Worm (Caenorhabditis elegans) whole organism, L4 larva: Measurements from ENCODE around the gene srx-59.

Experiments
- D1046.2 ChIP-seq: fragments of 200-800 bp; sonication (Bioruptor generic); IDR thresholded peaks from 2 replicates; pipeline ENCODE4 v1.3.6; 2022; ENCODE audit warnings: missing genetic modification characterization, missing compliant biosample characterization
- F37D6.2 ChIP-seq: sonication (generic microtip); optimal IDR thresholded peaks from 2 replicates; lab custom pipeline; 2016; ENCODE audit warnings: mild to moderate bottlenecking, missing genetic modification characterization, missing compliant biosample characterization
- T20F7.1 ChIP-seq: fragments of 200-800 bp; sonication (Bioruptor generic); optimal IDR thresholded peaks from 2 replicates; lab custom pipeline; 2018; ENCODE audit warnings: mild to moderate bottlenecking, missing genetic modification characterization, missing compliant biosample characterization
- Y48G9A.11 ChIP-seq: fragments of 200-800 bp; sonication (Bioruptor generic); IDR thresholded peaks from 2 replicates; pipeline ENCODE4 v1.3.6; 2022; ENCODE audit warnings: missing genetic modification reagents, missing genetic modification characterization, missing compliant biosample characterization
- Y5F2A.4 ChIP-seq: fragments of 200-800 bp; sonication (Bioruptor generic); optimal IDR thresholded peaks from 2 replicates; lab custom pipeline; 2018; ENCODE audit warnings: mild to moderate bottlenecking, missing genetic modification characterization, missing compliant biosample characterization
- ama-1 ChIP-seq: fragments of 150-350 bp; optimal IDR thresholded peaks from 2 replicates; lab custom pipeline; 2014; ENCODE audit warnings: inconsistent platforms, mixed read lengths
- attf-4 ChIP-seq: sonication (generic microtip); optimal IDR thresholded peaks from 3 replicates; lab custom pipeline; 2017; ENCODE audit warnings: missing biosample characterization, missing genetic modification characterization
- ceh-82 ChIP-seq: sonication (generic microtip); optimal IDR thresholded peaks from 2 replicates; lab custom pipeline; 2017; ENCODE audit warnings: missing biosample characterization, missing genetic modification characterization
- ces-1 ChIP-seq: fragments of 150-350 bp; sonication (generic microtip); optimal IDR thresholded peaks from 4 replicates; lab custom pipeline; 2014; ENCODE audit warnings: missing biosample characterization, missing genetic modification reagents, missing genetic modification characterization
- cey-2 ChIP-seq: sonication (generic microtip); optimal IDR thresholded peaks from 3 replicates; lab custom pipeline; 2017; ENCODE audit warnings: missing genetic modification characterization, mild to moderate bottlenecking, missing compliant biosample characterization, antibody characterized with exemption, borderline replicate concordance; ENCODE audit not compliant: insufficient read depth
- daf-12 ChIP-seq: fragments of 150-350 bp; optimal IDR thresholded peaks from 2 replicates; lab custom pipeline; 2014; ENCODE audit warnings: missing biosample characterization, missing genetic modification reagents, missing genetic modification characterization
- daf-16 ChIP-seq, 3 experiments: sonication (generic microtip); optimal IDR thresholded peaks; 2 replicates each; lab custom pipeline; 2016 to 2017; ENCODE audit warnings: missing genetic modification characterization in 3 of 3, missing genetic modification reagents in 3 of 3, mild to moderate bottlenecking in 2 of 3, missing compliant biosample characterization in 2 of 3, missing biosample characterization in 1 of 3, moderate library complexity in 1 of 3
- daf-19 ChIP-seq: fragments of 200-800 bp; sonication (Bioruptor generic); conservative IDR thresholded peaks from 2 replicates; pipeline ENCODE4 v1.3.6; 2022; ENCODE audit warnings: missing genetic modification characterization, missing compliant biosample characterization
- dmd-6 ChIP-seq: fragments of 200-800 bp; sonication (Bioruptor generic); IDR thresholded peaks from 2 replicates; pipeline ENCODE4 v1.3.6; 2022; ENCODE audit warnings: missing genetic modification reagents, missing genetic modification characterization, missing compliant biosample characterization
- dmd-8 ChIP-seq: fragments of 200-800 bp; sonication (Bioruptor generic); IDR thresholded peaks from 2 replicates; pipeline ENCODE4 v1.3.6; 2022; ENCODE audit warnings: missing genetic modification characterization, missing compliant biosample characterization
- dpl-1 ChIP-seq: fragments of 150-350 bp; optimal IDR thresholded peaks from 2 replicates; lab custom pipeline; 2014; ENCODE audit warnings: missing biosample characterization, missing genetic modification reagents, missing genetic modification characterization
- dve-1 ChIP-seq: sonication (generic microtip); optimal IDR thresholded peaks from 2 replicates; lab custom pipeline; 2017; ENCODE audit warnings: antibody characterized with exemption, mild to moderate bottlenecking, missing genetic modification characterization, missing compliant biosample characterization; ENCODE audit not compliant: insufficient read depth
- fkh-10 ChIP-seq: fragments of 150-350 bp; optimal IDR thresholded peaks from 2 replicates; lab custom pipeline; 2014; ENCODE audit warnings: missing biosample characterization, missing genetic modification reagents, missing genetic modification characterization
- hif-1 ChIP-seq, 2 experiments: sonication (generic microtip); optimal IDR thresholded peaks; 2 replicates each; lab custom pipeline; 2016 to 2017; ENCODE audit warnings: missing compliant biosample characterization in 2 of 2, missing genetic modification characterization in 2 of 2, missing genetic modification reagents in 2 of 2, missing genotype in 2 of 2, mild to moderate bottlenecking in 1 of 2
- hlh-11 ChIP-seq: fragments of 200-800 bp; sonication (Bioruptor generic); optimal IDR thresholded peaks from 2 replicates; lab custom pipeline; 2018; ENCODE audit warnings: mild to moderate bottlenecking, missing genetic modification characterization, missing compliant biosample characterization
- hlh-30 ChIP-seq: sonication (generic microtip); optimal IDR thresholded peaks from 2 replicates; lab custom pipeline; 2017; ENCODE audit warnings: antibody characterized with exemption, mild to moderate bottlenecking, missing genetic modification characterization, missing compliant biosample characterization; ENCODE audit not compliant: insufficient read depth
- hmg-1.1 ChIP-seq: fragments of 200-800 bp; sonication (Bioruptor generic); IDR thresholded peaks from 2 replicates; pipeline ENCODE4 v1.3.6; 2022; ENCODE audit warnings: missing genetic modification reagents, missing genetic modification characterization, missing compliant biosample characterization
- lim-7 ChIP-seq: fragments of 200-800 bp; sonication (Bioruptor generic); IDR thresholded peaks from 2 replicates; pipeline ENCODE4 v1.3.6; 2022; ENCODE audit warnings: missing genetic modification characterization, missing compliant biosample characterization
- lin-29 ChIP-seq: fragments of 200-800 bp; sonication (Bioruptor generic); IDR thresholded peaks from 2 replicates; pipeline ENCODE4 v1.3.6; 2022; ENCODE audit warnings: missing genetic modification reagents, missing genetic modification characterization, missing compliant biosample characterization
- lin-38 ChIP-seq: fragments of 200-800 bp; sonication (Bioruptor generic); IDR thresholded peaks from 2 replicates; pipeline ENCODE4 v1.3.6; 2022; ENCODE audit warnings: missing genetic modification reagents, missing genetic modification characterization, missing compliant biosample characterization
- lsy-2 ChIP-seq, 2 experiments: fragments of 150-350 bp in 1 of 2; sonication (generic microtip) in 1 of 2; optimal IDR thresholded peaks; 2 replicates each; lab custom pipeline; 2014 to 2017; ENCODE audit warnings: missing biosample characterization in 2 of 2, missing genetic modification characterization in 2 of 2
- mdl-1 ChIP-seq, 2 experiments: fragments of 150-350 bp in 1 of 2; sonication (generic microtip) in 1 of 2; optimal IDR thresholded peaks; 2 replicates each; lab custom pipeline; 2014 to 2017; ENCODE audit warnings: missing biosample characterization in 2 of 2, missing genetic modification characterization in 2 of 2
- mep-1 ChIP-seq: fragments of 150-350 bp; sonication (generic microtip); optimal IDR thresholded peaks from 3 replicates; lab custom pipeline; 2014; ENCODE audit warnings: missing biosample characterization, missing genetic modification characterization
- mes-2 ChIP-seq: sonication (generic microtip); optimal IDR thresholded peaks from 2 replicates; lab custom pipeline; 2016; ENCODE audit warnings: missing genotype, mild to moderate bottlenecking, missing genetic modification characterization, missing compliant biosample characterization; ENCODE audit not compliant: poor library complexity, severe bottlenecking
- mxl-3 ChIP-seq: fragments of 200-800 bp; sonication (Bioruptor generic); optimal IDR thresholded peaks from 2 replicates; lab custom pipeline; 2018; ENCODE audit warnings: mild to moderate bottlenecking, missing genetic modification characterization, missing compliant biosample characterization
- nhr-10 ChIP-seq: fragments of 150-350 bp; optimal IDR thresholded peaks from 2 replicates; lab custom pipeline; 2014; ENCODE audit warnings: missing biosample characterization, missing genetic modification characterization
- nhr-102 ChIP-seq: sonication (generic microtip); optimal IDR thresholded peaks from 2 replicates; lab custom pipeline; 2016; ENCODE audit warnings: mild to moderate bottlenecking, missing genetic modification characterization, moderate library complexity, missing compliant biosample characterization
- nhr-11 ChIP-seq: fragments of 150-350 bp; optimal IDR thresholded peaks from 2 replicates; lab custom pipeline; 2014; ENCODE audit warnings: missing biosample characterization, missing genetic modification characterization
- nhr-111 ChIP-seq: fragments of 200-800 bp; sonication (Bioruptor generic); optimal IDR thresholded peaks from 2 replicates; lab custom pipeline; 2018; ENCODE audit warnings: mild to moderate bottlenecking, missing genetic modification characterization, missing compliant biosample characterization
- nhr-28 ChIP-seq: fragments of 150-350 bp; optimal IDR thresholded peaks from 2 replicates; lab custom pipeline; 2014; ENCODE audit warnings: missing biosample characterization, missing genetic modification characterization
- nhr-41 ChIP-seq: fragments of 200-800 bp; sonication (Bioruptor generic); IDR thresholded peaks from 2 replicates; pipeline ENCODE4 v1.3.6; 2022; ENCODE audit warnings: missing genetic modification reagents, missing genetic modification characterization, missing compliant biosample characterization
- nhr-42 ChIP-seq: fragments of 200-800 bp; sonication (Bioruptor generic); IDR thresholded peaks from 2 replicates; pipeline ENCODE4 v1.3.6; 2022; ENCODE audit warnings: missing genetic modification characterization, missing compliant biosample characterization
- nhr-48 ChIP-seq: sonication (generic microtip); optimal IDR thresholded peaks from 2 replicates; lab custom pipeline; 2016; ENCODE audit warnings: mild to moderate bottlenecking, missing genetic modification characterization, missing compliant biosample characterization
- nhr-6 ChIP-seq: fragments of 150-350 bp; optimal IDR thresholded peaks from 2 replicates; lab custom pipeline; 2014; ENCODE audit warnings: missing biosample characterization, missing genetic modification characterization
- pqm-1 ChIP-seq: sonication (generic microtip); optimal IDR thresholded peaks from 2 replicates; lab custom pipeline; 2017; ENCODE audit warnings: missing biosample characterization, missing genetic modification characterization
- skn-1 ChIP-seq: fragments of 150-350 bp; optimal IDR thresholded peaks from 2 replicates; lab custom pipeline; 2014; ENCODE audit warnings: missing biosample characterization, missing genetic modification characterization
- spr-1 ChIP-seq: sonication (generic microtip); optimal IDR thresholded peaks from 2 replicates; lab custom pipeline; 2016; ENCODE audit warnings: mild to moderate bottlenecking, missing genetic modification characterization, missing compliant biosample characterization
- spr-3 ChIP-seq: fragments of 200-800 bp; sonication (Bioruptor generic); optimal IDR thresholded peaks from 2 replicates; lab custom pipeline; 2018; ENCODE audit warnings: mild to moderate bottlenecking, missing genetic modification characterization, missing compliant biosample characterization
- tag-97 ChIP-seq: fragments of 200-800 bp; sonication (Bioruptor generic); IDR thresholded peaks from 2 replicates; pipeline ENCODE4 v1.3.6; 2022; ENCODE audit warnings: missing genetic modification characterization, missing compliant biosample characterization
- tra-1 ChIP-seq: fragments of 200-800 bp; sonication (Bioruptor generic); IDR thresholded peaks from 2 replicates; pipeline ENCODE4 v1.3.6; 2022; ENCODE audit warnings: missing genetic modification reagents, missing genetic modification characterization, missing compliant biosample characterization
- unc-62 ChIP-seq, 3 experiments: fragments of 150-350 bp in 1 of 3; sonication (generic microtip); optimal IDR thresholded peaks in 2 of 3; peaks in 1 of 3; 1 replicate in 1 of 3; 2 replicates in 2 of 3; lab custom pipeline; 2014 to 2017; ENCODE audit warnings: missing biosample characterization in 3 of 3, missing genetic modification characterization in 3 of 3, missing genetic modification reagents in 3 of 3, missing genotype in 1 of 3
- zag-1 ChIP-seq: fragments of 150-350 bp; optimal IDR thresholded peaks from 2 replicates; lab custom pipeline; 2014; ENCODE audit warnings: missing biosample characterization, missing genetic modification characterization
- ztf-7 ChIP-seq: fragments of 150-350 bp; optimal IDR thresholded peaks from 2 replicates; lab custom pipeline; 2014; ENCODE audit warnings: missing biosample characterization, missing genetic modification characterization

Gene srx-59

ce11 chrV:6991771-6992170, 20.1 kb downstream of the srx-59 start, which contains the start of gene nhr-162:
nhr-162 (minus strand) TSS chrV:6991871.
- TF ChIP-seq nhr-10 (tag; lab: Kevin White, UChicago) (no peak), lim-7 (GFP tag; lab: Robert Waterston, UW) (no peak), pqm-1 (tag; lab: Kevin White, UChicago) (no peak), mes-2 (tag; lab: Kevin White, UChicago) (no peak), nhr-6 (tag; lab: Kevin White, UChicago) (no peak), nhr-102 (tag; lab: Kevin White, UChicago) (no peak), nhr-111 (no peak), unc-62 (GFP tag; optimal IDR thresholded peaks at IDR 0.05 in 1 of 2; lab: Kevin White, UChicago) (no peak), unc-62 (tag; optimal IDR thresholded peaks at IDR 0.05; lab: Kevin White, UChicago) (no peak), F37D6.2 (tag; lab: Kevin White, UChicago) (no peak), ces-1 (no peak), nhr-11 (tag; lab: Kevin White, UChicago) (no peak), Y5F2A.4 (GFP tag; lab: Kevin White, UChicago) (no peak), hmg-1.1 (GFP tag; lab: Robert Waterston, UW) (no peak), Y48G9A.11 (GFP tag; lab: Robert Waterston, UW) (no peak), lin-38 (GFP tag; lab: Robert Waterston, UW) (no peak), fkh-10 (GFP tag; lab: Kevin White, UChicago) (no peak), spr-1 (tag; lab: Kevin White, UChicago) (no peak), mdl-1 (tag; optimal IDR thresholded peaks at IDR 0.05; lab: Kevin White, UChicago) (no peak)

ce11 chrV:6993999-6994398, 22.3 kb downstream of the srx-59 start:
- TF ChIP-seq lsy-2 (tag; optimal IDR thresholded peaks at IDR 0.05; lab: Kevin White, UChicago) (peak in 1 of 2 experiments; percentile 27), mep-1 (tag; lab: Kevin White, UChicago) (peak; percentile 14), skn-1 (no peak), dve-1 (tag; lab: Kevin White, UChicago) (peak; percentile 77), hlh-11 (tag; lab: Kevin White, UChicago) (peak; percentile 58), nhr-42 (GFP tag; lab: Robert Waterston, UW) (no peak), dmd-6 (peak; percentile 93), spr-3 (no peak), nhr-102 (tag; lab: Kevin White, UChicago) (no peak), ceh-82 (tag; lab: Kevin White, UChicago) (no peak), mdl-1 (tag; optimal IDR thresholded peaks at IDR 0.05; lab: Kevin White, UChicago) (peak in 1 of 2 experiments; percentile 66), mxl-3 (peak; percentile 4), hlh-30 (tag; lab: Kevin White, UChicago) (peak; percentile 88), attf-4 (tag; lab: Kevin White, UChicago) (no peak), pqm-1 (tag; lab: Kevin White, UChicago) (peak; percentile 5), daf-19 (GFP tag; lab: Robert Waterston, UW) (no peak), daf-12 (no peak), dmd-8 (GFP tag; lab: Robert Waterston, UW) (no peak), nhr-111 (no peak), zag-1 (tag; lab: Kevin White, UChicago) (no peak), hif-1 (tag; optimal IDR thresholded peaks at IDR 0.05; lab: Kevin White, UChicago) (peak in 1 of 2 experiments; percentile 49), tag-97 (GFP tag; lab: Robert Waterston, UW) (no peak), D1046.2 (GFP tag; lab: Robert Waterston, UW) (no peak), dpl-1 (GFP tag; lab: Kevin White, UChicago) (peak; percentile 17), ama-1 (lab: Kevin White, UChicago) (no peak), daf-16 (GFP tag; optimal IDR thresholded peaks at IDR 0.05; lab: Kevin White, UChicago) (no peak), daf-16 (tag; optimal IDR thresholded peaks at IDR 0.05; lab: Kevin White, UChicago) (peak; percentile 27), tra-1 (GFP tag; lab: Robert Waterston, UW) (no peak), nhr-28 (tag; lab: Kevin White, UChicago) (peak; percentile 84), cey-2 (tag; lab: Kevin White, UChicago) (peak; percentile 79), ztf-7 (tag; lab: Kevin White, UChicago) (peak; percentile 3), nhr-48 (tag; lab: Kevin White, UChicago) (peak; percentile 73), mes-2 (tag; lab: Kevin White, UChicago) (peak; percentile 18), lin-29 (GFP tag; lab: Robert Waterston, UW) (no peak), T20F7.1 (GFP tag; lab: Kevin White, UChicago) (peak; percentile 1), nhr-41 (GFP tag; lab: Robert Waterston, UW) (no peak), nhr-6 (tag; lab: Kevin White, UChicago) (peak; percentile 41)
